Worm (Caenorhabditis elegans): Measurements from ENCODE around the gene H01M10.2.

H01M10.2 gene

DNA sequence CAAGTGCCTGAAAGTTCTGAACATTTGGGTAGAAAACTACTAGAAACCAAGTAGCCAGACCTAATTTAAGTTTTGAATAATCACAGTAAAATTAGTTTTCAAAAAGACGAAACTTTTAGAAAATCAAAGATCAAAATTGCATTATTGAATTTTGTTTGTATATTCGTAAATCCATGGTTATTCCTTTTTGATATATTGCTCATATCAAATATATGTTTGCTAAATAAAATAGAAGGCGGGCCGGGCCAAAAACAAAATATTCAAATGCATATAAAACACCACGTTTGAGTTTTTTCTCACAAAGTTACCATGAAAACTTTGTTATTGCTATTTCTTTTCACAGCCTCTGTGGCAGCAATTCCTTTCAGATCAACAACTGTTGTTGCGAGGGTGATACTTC is 8.1 kb downstream of the H01M10.2 start, which contains the start of gene ttr-42:
Gene ttr-42 (plus strand): TSS at position 301 of the 400 bp plus-strand sequence.
- no peak for TF ChIP-seq xbp-1 (tag; optimal IDR thresholded peaks at IDR 0.05)

DNA sequence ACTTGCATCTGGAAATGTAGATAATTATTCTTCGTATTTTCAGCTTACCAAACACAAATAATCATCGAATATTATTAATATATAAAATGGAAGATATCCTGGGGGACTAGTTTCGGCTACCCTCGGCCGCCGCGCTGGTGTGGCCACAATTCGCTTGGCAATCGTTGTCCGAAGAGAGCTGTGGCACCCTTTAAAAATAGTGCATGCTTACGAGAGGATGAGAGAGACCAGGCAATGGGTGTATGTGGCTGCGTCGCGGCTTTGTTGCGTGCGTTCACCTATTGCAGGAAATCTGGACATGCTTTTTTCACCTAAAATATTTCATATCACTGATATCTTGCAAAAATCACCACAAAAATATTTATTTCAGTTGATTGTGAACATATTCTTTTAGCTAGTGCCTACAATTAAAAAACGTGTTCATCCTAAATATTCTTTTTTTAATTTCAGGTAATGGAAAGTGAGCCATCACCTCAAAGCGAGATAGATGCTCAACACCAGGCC is 12.9 kb downstream of the H01M10.2 start, which contains the start of the genes ccd-5 and F52H2.1:
Gene ccd-5 (minus strand): TSS at position 8 of the 504 bp plus-strand sequence.
Gene F52H2.1 (plus strand): TSS at position 454 of the 504 bp plus-strand sequence.
- peak; percentile 25 for TF ChIP-seq nhr-47 (tag; optimal IDR thresholded peaks at IDR 0.05)
- peak; percentile 71 for TF ChIP-seq lin-14 (GFP tag; optimal IDR thresholded peaks at IDR 0.05)
- no peak for TF ChIP-seq grh-1 (GFP tag; IDR thresholded peaks at IDR 0.05)
- TF ChIP-seq sup-37 (GFP tag; optimal IDR thresholded peaks at IDR 0.05): no peak
- no peak for TF ChIP-seq F16B12.6 (tag; optimal IDR thresholded peaks at IDR 0.05)
- peak; percentile 52 for TF ChIP-seq rnt-1 (tag; optimal IDR thresholded peaks at IDR 0.05)
- TF ChIP-seq snu-23 (GFP tag; optimal IDR thresholded peaks at IDR 0.05): peak; percentile 20
- no peak for TF ChIP-seq nhr-11 (tag; optimal IDR thresholded peaks at IDR 0.05)
- peak; percentile 78 for TF ChIP-seq skn-1 (tag; optimal IDR thresholded peaks at IDR 0.05)
- peak in 1 of 2 experiments; percentile 33 for TF ChIP-seq lsy-2 (tag; optimal IDR thresholded peaks at IDR 0.05)
- no peak for TF ChIP-seq blmp-1 (tag; optimal IDR thresholded peaks at IDR 0.05)
- TF ChIP-seq fkh-10 (GFP tag; optimal IDR thresholded peaks at IDR 0.05): no peak
- peak; percentile 56 for TF ChIP-seq fkh-8 (tag; optimal IDR thresholded peaks at IDR 0.05)
- TF ChIP-seq nhr-28 (tag; optimal IDR thresholded peaks at IDR 0.05): no peak
- peak in 1 of 3 experiments; percentile 53 for TF ChIP-seq ceh-82 (tag; optimal IDR thresholded peaks at IDR 0.05)
- TF ChIP-seq nhr-71 (tag; optimal IDR thresholded peaks at IDR 0.05): peak; percentile 14
- TF ChIP-seq ztf-11 (tag; optimal IDR thresholded peaks at IDR 0.05): no peak

DNA sequence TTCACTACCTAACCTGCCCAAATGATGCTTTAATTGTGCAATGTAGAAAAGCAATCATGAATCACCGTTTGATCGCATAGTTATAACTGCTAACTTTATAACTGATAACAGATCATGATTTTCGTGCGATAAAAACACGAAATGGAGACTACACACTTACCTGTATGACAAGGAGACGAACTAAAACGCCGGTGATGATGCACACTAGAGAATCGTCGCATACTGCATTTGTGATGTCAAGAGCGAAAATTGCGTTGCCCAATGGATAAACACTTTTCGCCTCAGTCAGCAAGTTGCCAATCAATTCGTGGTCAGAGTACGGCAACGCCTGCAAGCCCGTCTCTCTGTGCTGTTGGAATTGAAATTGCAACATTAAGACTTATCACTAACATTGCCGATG is 16.5 kb downstream of the H01M10.2 start:
- TF ChIP-seq lin-14 (GFP tag; optimal IDR thresholded peaks at IDR 0.05) (peak; percentile 60), pqm-1 (tag; optimal IDR thresholded peaks at IDR 0.05) (peak; percentile 42), tbx-2 (tag; optimal IDR thresholded peaks at IDR 0.05) (no peak), nhr-20 (tag; optimal IDR thresholded peaks at IDR 0.05) (peak; percentile 62), nhr-90 (tag; optimal IDR thresholded peaks at IDR 0.05; ENCODE audit: poor library complexity) (peak; percentile 18), C16A3.4 (tag; optimal IDR thresholded peaks at IDR 0.05) (no peak), elt-2 (tag; optimal IDR thresholded peaks at IDR 0.05) (peak; percentile 91), xbp-1 (tag; optimal IDR thresholded peaks at IDR 0.05) (no peak), ceh-90 (tag; optimal IDR thresholded peaks at IDR 0.05) (no peak), lin-35 (GFP tag; optimal IDR thresholded peaks at IDR 0.05) (peak in 1 of 2 experiments; percentile 30), nhr-84 (tag; optimal IDR thresholded peaks at IDR 0.05) (no peak), snu-23 (GFP tag; optimal IDR thresholded peaks at IDR 0.05) (peak; percentile 15), mdl-1 (tag; optimal IDR thresholded peaks at IDR 0.05) (no peak), nhr-85 (tag) (peak; percentile 48), unc-130 (tag; optimal IDR thresholded peaks at IDR 0.05) (peak; percentile 14), nhr-76 (tag; optimal IDR thresholded peaks at IDR 0.05) (no peak), nhr-28 (tag; optimal IDR thresholded peaks at IDR 0.05) (no peak), nhr-71 (tag; optimal IDR thresholded peaks at IDR 0.05) (peak; percentile 35)

DNA sequence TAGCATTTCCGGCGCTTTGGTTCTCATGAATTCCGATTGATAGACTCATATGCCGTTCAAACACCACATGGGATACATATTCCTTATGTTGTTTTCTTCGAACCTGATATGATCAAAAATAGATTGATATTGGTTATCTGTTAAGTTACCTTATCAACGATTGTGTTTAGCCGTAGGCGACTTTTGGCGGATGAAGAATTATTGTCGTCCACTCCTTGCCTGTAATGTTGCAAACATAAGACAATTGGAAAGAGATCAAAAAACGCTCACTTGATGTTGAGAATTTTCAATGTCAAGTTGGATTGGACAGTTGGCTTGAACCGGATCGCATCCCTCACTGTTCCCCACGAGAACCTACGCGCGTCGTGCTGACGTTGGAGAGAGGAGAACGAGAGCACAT is 17.8 kb downstream of the H01M10.2 start:
- TF ChIP-seq elt-3 (tag; optimal IDR thresholded peaks at IDR 0.05) (peak in 5 of 6 experiments; percentile 62 to 93 (median 68)), rnt-1 (tag; optimal IDR thresholded peaks at IDR 0.05) (no peak), tbx-2 (tag; optimal IDR thresholded peaks at IDR 0.05) (no peak), dpl-1 (GFP tag; optimal IDR thresholded peaks at IDR 0.05) (no peak), sptf-1 (tag; optimal IDR thresholded peaks at IDR 0.05) (no peak), unc-86 (tag; optimal IDR thresholded peaks at IDR 0.05) (no peak), mef-2 (tag; optimal IDR thresholded peaks at IDR 0.05) (no peak), lin-13 (GFP tag; optimal IDR thresholded peaks at IDR 0.05) (no peak), jun-1 (tag; optimal IDR thresholded peaks at IDR 0.05) (no peak), efl-3 (GFP tag; optimal IDR thresholded peaks at IDR 0.05) (no peak), lin-15B (tag; optimal IDR thresholded peaks at IDR 0.05) (no peak), nhr-237 (tag; optimal IDR thresholded peaks at IDR 0.05) (no peak), sox-4 (tag; optimal IDR thresholded peaks at IDR 0.05) (no peak), nhr-85 (tag) (no peak), ets-5 (GFP tag; IDR thresholded peaks at IDR 0.05) (no peak), egl-13 (tag; optimal IDR thresholded peaks at IDR 0.05) (no peak), lin-39 (tag; optimal IDR thresholded peaks at IDR 0.05) (no peak), ztf-11 (tag; optimal IDR thresholded peaks at IDR 0.05) (no peak), nhr-19 (GFP tag; conservative IDR thresholded peaks at IDR 0.05) (peak; percentile 53), nhr-77 (tag; optimal IDR thresholded peaks at IDR 0.05) (no peak), pqm-1 (tag; optimal IDR thresholded peaks at IDR 0.05) (no peak), ces-1 (GFP tag; optimal IDR thresholded peaks at IDR 0.05) (no peak), nhr-71 (tag; optimal IDR thresholded peaks at IDR 0.05) (peak; percentile 25)

Measured in whole organism, L1 larva.